Worm (Caenorhabditis elegans): ENCODE data around the gene Y69A2AR.1.

The Y69A2AR.1 gene

DNA sequence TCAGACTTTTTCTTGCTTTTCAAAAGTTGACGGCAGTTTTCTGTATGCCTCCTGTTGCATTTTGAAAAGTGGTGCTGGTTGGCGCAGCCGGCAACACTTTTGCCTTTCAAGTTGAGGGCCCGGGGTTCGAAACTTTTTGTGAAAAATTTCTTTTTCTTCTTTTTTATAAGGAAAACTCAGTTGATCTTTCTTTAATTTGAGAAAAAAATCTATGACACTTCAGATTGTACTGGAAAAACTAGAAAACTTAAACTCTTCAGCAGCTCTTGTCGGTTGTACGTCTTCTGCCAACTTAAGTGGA is 2.0 kb upstream of the Y69A2AR.1 start (continued):
- peak; percentile 50; the same call in 1 of the 2 replicates for TF ChIP-seq egl-44 (GFP tag; IDR thresholded peaks at IDR 0.05)
- TF ChIP-seq rpc-1 (optimal IDR thresholded peaks at IDR 0.05): peak; percentile 73
- TF ChIP-seq rpc-1 (tag; optimal IDR thresholded peaks at IDR 0.05): peak; percentile 85
- TF ChIP-seq lin-54 (GFP tag; optimal IDR thresholded peaks at IDR 0.05): peak; percentile 50
- TF ChIP-seq nhr-179 (tag; optimal IDR thresholded peaks at IDR 0.05): peak; percentile 13
- peak; percentile 56 for TF ChIP-seq athp-1 (tag; optimal IDR thresholded peaks at IDR 0.05)
- TF ChIP-seq hrde-1 (tag; optimal IDR thresholded peaks at IDR 0.05; ENCODE audit: borderline replicate concordance): peak; percentile 24
- TF ChIP-seq F52B5.7 (tag; optimal IDR thresholded peaks at IDR 0.05): peak; percentile 71
- TF ChIP-seq somi-1 (GFP tag; optimal IDR thresholded peaks at IDR 0.05): no peak
- TF ChIP-seq mxl-1 (tag; optimal IDR thresholded peaks at IDR 0.05): peak; percentile 68
- peak; percentile 90 for TF ChIP-seq lin-26 (GFP tag; IDR thresholded peaks at IDR 0.05)
- TF ChIP-seq T07F8.4 (tag; optimal IDR thresholded peaks at IDR 0.05): peak; percentile 24

DNA sequence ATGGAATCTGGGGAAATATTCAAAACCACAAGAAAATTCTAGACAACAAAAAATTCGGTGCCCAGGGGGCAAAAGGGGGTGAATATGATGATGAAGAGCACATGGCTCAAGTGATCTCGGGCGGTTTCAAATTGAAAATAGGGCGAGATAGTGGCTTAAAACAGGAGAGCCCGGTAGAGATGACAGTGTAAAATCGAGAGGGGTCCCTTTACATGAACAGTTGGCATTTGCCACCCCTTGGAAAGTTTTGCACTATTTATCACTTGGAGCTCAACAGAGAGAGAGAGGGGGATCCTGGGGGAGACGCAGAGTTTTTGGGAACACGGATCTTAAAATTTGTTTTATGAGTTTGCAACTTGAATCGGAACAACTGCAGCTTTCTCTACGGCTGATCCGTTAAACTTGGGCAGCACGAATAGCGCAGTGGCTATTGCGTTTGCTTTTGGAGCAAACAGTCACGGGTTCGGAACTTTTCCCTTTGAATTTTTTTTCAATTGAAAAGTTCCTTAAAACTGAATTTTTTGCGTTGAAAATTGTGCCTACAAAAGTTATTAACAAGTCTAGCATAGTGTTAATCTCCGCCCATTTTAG is 1.4 kb upstream of the Y69A2AR.1 start:
- TF ChIP-seq ztf-6 (GFP tag; IDR thresholded peaks at IDR 0.05) (no peak), C17E4.6 (GFP tag; IDR thresholded peaks at IDR 0.05) (no peak), F37B4.10 (GFP tag; IDR thresholded peaks at IDR 0.05) (no peak), lir-1 (GFP tag; conservative IDR thresholded peaks at IDR 0.05) (no peak), T26A5.8 (tag; optimal IDR thresholded peaks at IDR 0.05) (peak; percentile 16), somi-1 (GFP tag; optimal IDR thresholded peaks at IDR 0.05) (peak; percentile 23), attf-6 (GFP tag; IDR thresholded peaks at IDR 0.05) (no peak), cebp-1 (GFP tag; IDR thresholded peaks at IDR 0.05) (no peak), cebp-1 (tag; optimal IDR thresholded peaks at IDR 0.05) (peak; percentile 10), B0035.1 (tag; optimal IDR thresholded peaks at IDR 0.05) (no peak), Y95B8A.8 (GFP tag; IDR thresholded peaks at IDR 0.05) (no peak), egl-44 (GFP tag; IDR thresholded peaks at IDR 0.05) (no peak), nhr-179 (tag; optimal IDR thresholded peaks at IDR 0.05) (no peak), unc-62 (GFP tag; optimal IDR thresholded peaks at IDR 0.05) (no peak), athp-1 (tag; optimal IDR thresholded peaks at IDR 0.05) (peak; percentile 43), let-526 (GFP tag; IDR thresholded peaks at IDR 0.05) (0 out of 2 replicates have a peak, but pooled peaks have one; percentile 55), Y56A3A.18 (GFP tag; IDR thresholded peaks at IDR 0.05) (no peak; the same call in 1 of the 2 replicates), efl-1 (GFP tag; optimal IDR thresholded peaks at IDR 0.05) (no peak), repo-1 (tag; optimal IDR thresholded peaks at IDR 0.05) (peak; percentile 27), snpc-1.1 (tag; optimal IDR thresholded peaks at IDR 0.05; ENCODE audit: insufficient read depth) (peak; percentile 3), F55B11.4 (tag; optimal IDR thresholded peaks at IDR 0.05; ENCODE audit: borderline replicate concordance, insufficient read depth) (no peak), nhr-90 (tag; optimal IDR thresholded peaks at IDR 0.05) (peak; percentile 9), Y67H2A.10 (GFP tag; conservative IDR thresholded peaks at IDR 0.05) (no peak), madf-6 (GFP tag; IDR thresholded peaks at IDR 0.05) (peak; percentile 33; the same call in 1 of the 2 replicates), mes-4 (tag; optimal IDR thresholded peaks at IDR 0.05) (peak; percentile 19), mcd-1 (GFP tag; IDR thresholded peaks at IDR 0.05) (peak; percentile 38; the same call in 1 of the 2 replicates), sdz-38 (tag; optimal IDR thresholded peaks at IDR 0.05) (no peak), nfya-2 (GFP tag; IDR thresholded peaks at IDR 0.05) (no peak), dox-1 (GFP tag; IDR thresholded peaks at IDR 0.05) (peak; percentile 29; the same call in 1 of the 2 replicates), ztf-25 (GFP tag; IDR thresholded peaks at IDR 0.05) (no peak), ztf-28 (GFP tag; IDR thresholded peaks at IDR 0.05) (no peak), ztf-26 (tag; optimal IDR thresholded peaks at IDR 0.05) (no peak), lsl-1 (GFP tag; optimal IDR thresholded peaks at IDR 0.05) (peak; percentile 16), K11D2.4 (GFP tag; IDR thresholded peaks at IDR 0.05) (no peak), pha-4 (tag; optimal IDR thresholded peaks at IDR 0.05) (no peak), madf-10 (tag; optimal IDR thresholded peaks at IDR 0.05) (no peak), mel-28 (tag; optimal IDR thresholded peaks at IDR 0.05; ENCODE audit: borderline replicate concordance) (no peak), ztf-3 (GFP tag; optimal IDR thresholded peaks at IDR 0.05) (no peak), F57C9.4 (tag; optimal IDR thresholded peaks at IDR 0.05) (no peak), attf-3 (GFP tag; conservative IDR thresholded peaks at IDR 0.05) (no peak)

Measured in whole organism, young adult.